Worm (Caenorhabditis elegans): ENCODE results near the gene srlf-28.
A peak's percentile ranks its signal among the peaks of the same experiment; 100 is the strongest.

Gene srlf-28

DNA sequence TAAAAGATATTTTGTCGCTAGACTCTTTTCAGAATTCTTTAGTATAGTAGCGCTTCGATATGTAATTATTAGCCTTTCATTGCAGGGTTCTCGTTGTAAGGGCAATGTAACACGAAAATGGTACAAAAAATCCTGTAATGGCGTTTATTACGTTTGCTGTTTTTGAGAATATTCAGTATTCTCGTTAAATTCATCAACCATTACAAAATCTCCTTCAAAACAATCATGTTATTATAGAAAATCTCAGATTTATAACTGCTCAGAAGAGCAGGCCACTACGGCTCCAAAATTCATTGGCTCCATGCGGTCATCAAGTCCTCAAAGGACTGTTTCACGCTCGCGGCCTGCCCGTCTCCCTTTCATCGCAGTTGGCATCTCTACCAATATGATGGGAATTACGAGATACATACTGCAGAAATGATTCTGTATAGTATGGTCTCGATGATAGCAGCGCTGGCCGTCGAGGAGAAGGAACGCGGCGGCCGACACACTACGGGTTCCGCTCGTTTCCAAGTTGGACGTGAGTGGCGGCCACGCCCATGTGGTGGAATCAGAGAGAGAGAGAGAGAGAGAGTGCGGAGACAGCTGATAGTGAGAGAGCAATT, 16.9 kb downstream of the srlf-28 start (continued):
- TF ChIP-seq skn-1 (tag; optimal IDR thresholded peaks at IDR 0.05) = no peak
- no peak for TF ChIP-seq zag-1 (tag; optimal IDR thresholded peaks at IDR 0.05)
- no peak for TF ChIP-seq ceh-63 (GFP tag; optimal IDR thresholded peaks at IDR 0.05)
- no peak for TF ChIP-seq lin-15B (tag; optimal IDR thresholded peaks at IDR 0.05)
- TF ChIP-seq dsc-1 (tag; optimal IDR thresholded peaks at IDR 0.05) = peak; percentile 70
- TF ChIP-seq mep-1 (tag; optimal IDR thresholded peaks at IDR 0.05) = peak; percentile 41
- TF ChIP-seq C16A3.4 (tag; optimal IDR thresholded peaks at IDR 0.05) = peak; percentile 19
- peak; percentile 91 for TF ChIP-seq elt-2 (tag; optimal IDR thresholded peaks at IDR 0.05)
- TF ChIP-seq isw-1 (GFP tag; IDR thresholded peaks at IDR 0.05) = peak; percentile 36; the same call in 1 of the 2 replicates
- no peak for TF ChIP-seq blmp-1 (tag; optimal IDR thresholded peaks at IDR 0.05)
- TF ChIP-seq nhr-12 (tag; optimal IDR thresholded peaks at IDR 0.05) = no peak
- TF ChIP-seq tlp-1 (tag; optimal IDR thresholded peaks at IDR 0.05) = no peak
- TF ChIP-seq hpl-2 (GFP tag; optimal IDR thresholded peaks at IDR 0.05) = peak; percentile 9
- TF ChIP-seq nhr-85 (tag) = peak; percentile 96
- no peak for TF ChIP-seq vab-15 (tag; optimal IDR thresholded peaks at IDR 0.05)
- peak; percentile 90 for TF ChIP-seq nhr-20 (tag; optimal IDR thresholded peaks at IDR 0.05)
- TF ChIP-seq pax-3 (tag; optimal IDR thresholded peaks at IDR 0.05) = peak; percentile 56
- peak; percentile 11 to 68 for TF ChIP-seq mdl-1 (tag; optimal IDR thresholded peaks at IDR 0.05)
- TF ChIP-seq sup-37 (GFP tag; optimal IDR thresholded peaks at IDR 0.05) = peak; percentile 72
- no peak for TF ChIP-seq lir-3 (tag; optimal IDR thresholded peaks at IDR 0.05; ENCODE audit: poor library complexity)
- TF ChIP-seq ets-5 (GFP tag; IDR thresholded peaks at IDR 0.05) = no peak
- TF ChIP-seq C34B4.2 (tag; optimal IDR thresholded peaks at IDR 0.05) = peak; percentile 26
- TF ChIP-seq efl-1 (optimal IDR thresholded peaks at IDR 0.05) = peak; percentile 39 to 63
- peak; percentile 36 to 93 for TF ChIP-seq efl-1 (GFP tag; optimal IDR thresholded peaks at IDR 0.05 in 1 of 2)
- TF ChIP-seq swsn-7 (tag; optimal IDR thresholded peaks at IDR 0.05) = peak; percentile 85
- TF ChIP-seq aly-2 (tag; optimal IDR thresholded peaks at IDR 0.05) = no peak
- peak; percentile 15 for TF ChIP-seq fkh-4 (tag; optimal IDR thresholded peaks at IDR 0.05; ENCODE audit: borderline replicate concordance)
- no peak; the same call in 1 of the 2 replicates for TF ChIP-seq unc-98 (GFP tag; IDR thresholded peaks at IDR 0.05)
- peak; percentile 36 for TF ChIP-seq fos-1 (tag; optimal IDR thresholded peaks at IDR 0.05)
- peak; percentile 18 for TF ChIP-seq sox-4 (tag; optimal IDR thresholded peaks at IDR 0.05)
- TF ChIP-seq F16B12.6 (tag; optimal IDR thresholded peaks at IDR 0.05) = no peak
- no peak for TF ChIP-seq nhr-76 (tag; optimal IDR thresholded peaks at IDR 0.05)
- no peak for TF ChIP-seq lin-14 (GFP tag; optimal IDR thresholded peaks at IDR 0.05)
- TF ChIP-seq nhr-47 (tag; optimal IDR thresholded peaks at IDR 0.05) = peak; percentile 91
- TF ChIP-seq nhr-71 (tag; optimal IDR thresholded peaks at IDR 0.05) = peak; percentile 93
- no peak for TF ChIP-seq hlh-17 (GFP tag; optimal IDR thresholded peaks at IDR 0.05; ENCODE audit: borderline replicate concordance)
- no peak for TF ChIP-seq nhr-28 (tag; optimal IDR thresholded peaks at IDR 0.05)
- no peak for TF ChIP-seq hlh-4 (tag; optimal IDR thresholded peaks at IDR 0.05)
- peak; percentile 70 for TF ChIP-seq xbp-1 (tag; optimal IDR thresholded peaks at IDR 0.05)
- TF ChIP-seq alr-1 (tag; optimal IDR thresholded peaks at IDR 0.05; ENCODE audit: borderline replicate concordance) = no peak
- TF ChIP-seq rnt-1 (tag; optimal IDR thresholded peaks at IDR 0.05) = peak; percentile 94
- peak; percentile 20 for TF ChIP-seq egl-13 (tag; optimal IDR thresholded peaks at IDR 0.05)
- TF ChIP-seq ztf-4 (tag; optimal IDR thresholded peaks at IDR 0.05) = no peak
- TF ChIP-seq unc-86 (tag; optimal IDR thresholded peaks at IDR 0.05) = peak; percentile 8
- TF ChIP-seq fkh-10 (GFP tag; optimal IDR thresholded peaks at IDR 0.05) = no peak
- TF ChIP-seq ceh-8 (GFP tag; optimal IDR thresholded peaks at IDR 0.05) = peak; percentile 31
- TF ChIP-seq unc-30 (tag; optimal IDR thresholded peaks at IDR 0.05) = no peak
- TF ChIP-seq nhr-84 (tag; optimal IDR thresholded peaks at IDR 0.05) = no peak
- TF ChIP-seq efl-3 (GFP tag; optimal IDR thresholded peaks at IDR 0.05) = no peak
- no peak for TF ChIP-seq nhr-11 (tag; optimal IDR thresholded peaks at IDR 0.05)
- TF ChIP-seq snu-23 (GFP tag; optimal IDR thresholded peaks at IDR 0.05) = peak; percentile 90
- TF ChIP-seq mab-9 (GFP tag; IDR thresholded peaks at IDR 0.05) = peak; percentile 60; the same call in 1 of the 2 replicates

Measured in whole organism, L1 larva.